Fruit fly (Drosophila melanogaster) whole organism, embryonic: ENCODE data around the gene Cdc5.

ENCODE experiments used
- CG13624 ChIP-seq: fragments of 200-800 bp; sonication (Bioruptor generic); optimal IDR thresholded peaks from 2 replicates; lab custom pipeline; 2016; ENCODE audit warnings: missing biosample characterization, missing genetic modification characterization
- CG31224 ChIP-seq: fragments of 200-800 bp; sonication (Bioruptor generic); IDR thresholded peaks from 2 replicates; pipeline ENCODE4 v1.3.6; 2022; ENCODE audit warnings: missing biosample characterization, missing genetic modification characterization
- CG33213 ChIP-seq: fragments of 200-800 bp; sonication (Bioruptor generic); optimal IDR thresholded peaks from 3 replicates; lab custom pipeline; 2016; ENCODE audit warnings: missing biosample characterization, missing genetic modification characterization
- CG42726 ChIP-seq: fragments of 200-800 bp; sonication (Bioruptor generic); IDR thresholded peaks from 2 replicates; pipeline ENCODE4 v1.3.6; 2022; ENCODE audit warnings: missing biosample characterization, missing genetic modification characterization; ENCODE audit not compliant: partially characterized antibody
- Dfd ChIP-seq, 2 experiments: fragments of >200 bp; optimal IDR thresholded peaks; 2 replicates each; lab custom pipeline; 2017; ENCODE audit warnings: missing biosample characterization in 2 of 2, missing genetic modification characterization in 2 of 2
- Kr ChIP-seq: fragments of 200-800 bp; sonication (Bioruptor generic); optimal IDR thresholded peaks from 2 replicates; lab custom pipeline; 2017; ENCODE audit warnings: missing biosample characterization, mild to moderate bottlenecking, missing genetic modification characterization
- amos ChIP-seq: fragments of 200-800 bp; sonication (Bioruptor generic); IDR thresholded peaks from 2 replicates; pipeline ENCODE4 v1.3.6; 2022; ENCODE audit warnings: missing biosample characterization, missing genetic modification characterization; ENCODE audit not compliant: partially characterized antibody
- mld ChIP-seq: fragments of 200-800 bp; sonication (Bioruptor generic); IDR thresholded peaks from 3 replicates; pipeline ENCODE4 v1.3.6; 2022; ENCODE audit warnings: missing biosample characterization, missing genetic modification characterization; ENCODE audit not compliant: partially characterized antibody
- nerfin-1 ChIP-seq: fragments of 200-800 bp; sonication (Bioruptor generic); optimal IDR thresholded peaks from 3 replicates; lab custom pipeline; 2019; ENCODE audit warnings: missing biosample characterization, mild to moderate bottlenecking, missing genetic modification characterization, moderate library complexity
- pita ChIP-seq: fragments of 200-800 bp; sonication (Bioruptor generic); optimal IDR thresholded peaks from 2 replicates; lab custom pipeline; 2017; ENCODE audit warnings: missing biosample characterization, mild to moderate bottlenecking, missing genetic modification characterization
- repo ChIP-seq: fragments of 200-800 bp; sonication (Bioruptor generic); optimal IDR thresholded peaks from 2 replicates; lab custom pipeline; 2016; ENCODE audit warnings: missing biosample characterization, missing genetic modification characterization
- sd ChIP-seq: fragments of 200-800 bp; sonication (Bioruptor generic); optimal IDR thresholded peaks from 3 replicates; lab custom pipeline; 2018; ENCODE audit warnings: missing biosample characterization, mild to moderate bottlenecking, missing genetic modification characterization, moderate library complexity
- twi ChIP-seq: fragments of 200-800 bp; optimal IDR thresholded peaks from 2 replicates; lab custom pipeline; 2019; ENCODE audit warnings: missing biosample characterization, mild to moderate bottlenecking, missing genetic modification characterization, moderate library complexity
- vvl ChIP-seq: fragments of 200-800 bp; sonication (Bioruptor generic); IDR thresholded peaks from 2 replicates; pipeline ENCODE4 v1.3.6; 2022; ENCODE audit warnings: missing biosample characterization, missing genetic modification characterization

DNA sequence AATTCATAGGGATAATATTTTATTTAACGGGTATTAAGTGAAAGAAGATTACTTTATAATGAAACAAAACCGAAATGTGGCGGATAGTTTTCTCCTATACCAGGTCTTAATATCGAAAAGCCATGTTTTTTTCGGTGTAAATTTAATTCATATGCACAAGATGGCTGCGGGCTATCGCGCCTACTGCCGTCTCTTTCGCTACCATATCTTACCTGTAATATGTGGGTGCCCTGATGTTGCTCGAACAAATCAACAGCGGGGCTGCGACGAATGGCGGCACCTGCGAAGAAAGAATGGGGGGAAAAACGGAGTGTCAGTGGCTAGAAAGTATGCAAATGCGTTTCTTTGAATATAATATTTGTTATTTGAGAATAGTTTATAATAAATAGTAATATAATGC, 10.0 kb upstream of the Cdc5 start:
- TF ChIP-seq nerfin-1 (tag; lab: Kevin White, UChicago) (no peak), amos (no peak), Dfd (GFP tag; optimal IDR thresholded peaks at IDR 0.05; lab: Kevin White, UChicago) (no peak), twi (tag; lab: Kevin White, UChicago) (no peak), CG33213 (GFP tag; lab: Kevin White, UChicago) (no peak), sd (tag; lab: Kevin White, UChicago) (no peak), pita (GFP tag; lab: Kevin White, UChicago) (no peak), CG31224 (GFP tag; lab: Robert Waterston, UW) (no peak), repo (GFP tag; lab: Kevin White, UChicago) (no peak), Kr (GFP tag; lab: Kevin White, UChicago) (no peak), CG42726 (GFP tag; lab: Robert Waterston, UW) (no peak), mld (no peak), vvl (GFP tag; lab: Robert Waterston, UW) (no peak), CG13624 (no peak)
